Fruit fly (Drosophila melanogaster) whole organism, pupa: ENCODE data around the gene pinta.

Experiments used
- CG10348 ChIP-seq: fragments of 200-800 bp; sonication (Bioruptor generic); IDR thresholded peaks from 2 replicates; pipeline ENCODE4 v1.3.6; 2022; ENCODE audit warnings: missing biosample characterization, missing genetic modification characterization
- CG12605 ChIP-seq: fragments of 200-800 bp; sonication (Bioruptor generic); IDR thresholded peaks from 2 replicates; pipeline ENCODE4 v1.3.6; 2022; ENCODE audit warnings: missing biosample characterization, missing genetic modification characterization
- CG13204 ChIP-seq: fragments of 200-800 bp; sonication (Bioruptor generic); optimal IDR thresholded peaks from 2 replicates; lab custom pipeline; 2018; ENCODE audit warnings: missing biosample characterization, mild to moderate bottlenecking, missing genetic modification characterization, moderate library complexity
- CG14655 ChIP-seq: fragments of 200-800 bp; sonication (Bioruptor generic); optimal IDR thresholded peaks from 3 replicates; lab custom pipeline; 2017; ENCODE audit warnings: mild to moderate bottlenecking, missing biosample characterization, missing genetic modification reagents, missing genetic modification characterization
- CG15710 ChIP-seq: fragments of 200-800 bp; sonication (Bioruptor generic); optimal IDR thresholded peaks from 2 replicates; lab custom pipeline; 2018; ENCODE audit warnings: missing biosample characterization, mild to moderate bottlenecking, missing genetic modification characterization, moderate library complexity
- CG17806 ChIP-seq: fragments of 200-800 bp; sonication (Bioruptor generic); optimal IDR thresholded peaks from 2 replicates; lab custom pipeline; 2018; ENCODE audit warnings: missing biosample characterization, mild to moderate bottlenecking, missing genetic modification characterization, moderate library complexity
- CG32121 ChIP-seq: fragments of 200-800 bp; sonication (Bioruptor generic); IDR thresholded peaks from 2 replicates; pipeline ENCODE4 v1.3.6; 2022; ENCODE audit warnings: missing biosample characterization, missing genetic modification characterization
- CG34367 ChIP-seq: fragments of 200-800 bp; sonication (Bioruptor generic); optimal IDR thresholded peaks from 2 replicates; lab custom pipeline; 2018; ENCODE audit warnings: missing biosample characterization, mild to moderate bottlenecking, missing genetic modification characterization
- CG4496 ChIP-seq: fragments of 200-800 bp; sonication (Bioruptor generic); IDR thresholded peaks from 3 replicates; pipeline ENCODE4 v1.3.6; 2022; ENCODE audit warnings: missing biosample characterization, missing genetic modification characterization
- CG8159 ChIP-seq: fragments of 200-800 bp; sonication (Bioruptor generic); optimal IDR thresholded peaks from 3 replicates; lab custom pipeline; 2018; ENCODE audit warnings: missing biosample characterization, mild to moderate bottlenecking, missing genetic modification characterization, moderate library complexity
- CG8301 ChIP-seq: fragments of 200-800 bp; sonication (Bioruptor generic); optimal IDR thresholded peaks from 2 replicates; lab custom pipeline; 2018; ENCODE audit warnings: missing biosample characterization, mild to moderate bottlenecking, missing genetic modification characterization
- CG9948 ChIP-seq: fragments of 200-800 bp; sonication (Bioruptor generic); optimal IDR thresholded peaks from 2 replicates; lab custom pipeline; 2018; ENCODE audit warnings: missing biosample characterization, mild to moderate bottlenecking, missing genetic modification characterization, moderate library complexity
- D1 ChIP-seq: fragments of 200-800 bp; sonication (Bioruptor generic); optimal IDR thresholded peaks from 2 replicates; lab custom pipeline; 2018; ENCODE audit warnings: missing biosample characterization, mild to moderate bottlenecking, missing genetic modification characterization, moderate library complexity
- EcR ChIP-seq: fragments of 200-800 bp; sonication (Bioruptor generic); optimal IDR thresholded peaks from 3 replicates; lab custom pipeline; 2019; ENCODE audit warnings: missing biosample characterization, missing genetic modification characterization, mild to moderate bottlenecking, moderate library complexity, missing genetic modification reagents
- Ets98B ChIP-seq: fragments of 200-800 bp; sonication (Bioruptor generic); IDR thresholded peaks from 2 replicates; pipeline ENCODE4 v1.3.6; 2022; ENCODE audit warnings: missing biosample characterization, missing genetic modification characterization
- Pif1A ChIP-seq: fragments of 200-800 bp; sonication (Bioruptor generic); optimal IDR thresholded peaks from 3 replicates; lab custom pipeline; 2016; ENCODE audit warnings: missing biosample characterization, missing genetic modification characterization
- Pif1B ChIP-seq: fragments of 200-800 bp; sonication (Bioruptor generic); optimal IDR thresholded peaks from 3 replicates; lab custom pipeline; 2016; ENCODE audit warnings: missing biosample characterization, missing genetic modification characterization
- Snoo ChIP-seq: fragments of 200-800 bp; sonication (Bioruptor generic); optimal IDR thresholded peaks from 3 replicates; lab custom pipeline; 2017; ENCODE audit warnings: missing biosample characterization, mild to moderate bottlenecking, missing genetic modification characterization, inconsistent platforms
- fd96Ca ChIP-seq: fragments of 200-800 bp; sonication (Bioruptor generic); IDR thresholded peaks from 3 replicates; pipeline ENCODE4 v1.3.6; 2022; ENCODE audit warnings: missing biosample characterization, missing genetic modification characterization
- gl ChIP-seq: fragments of 200-800 bp; sonication (Bioruptor generic); optimal IDR thresholded peaks from 2 replicates; lab custom pipeline; 2018; ENCODE audit warnings: missing biosample characterization, mild to moderate bottlenecking, missing genetic modification characterization
- rn ChIP-seq: fragments of 200-800 bp; sonication (Bioruptor generic); IDR thresholded peaks from 2 replicates; pipeline ENCODE4 v1.3.6; 2022; ENCODE audit warnings: missing biosample characterization, missing genetic modification characterization

The pinta gene

dm6 chr3R:22394004-22394403, 30.7 kb downstream of the pinta start, which contains the start of gene CG13857:
Gene CG13857, minus strand, starts transcription at chr3R:22394104.
- no peak for TF ChIP-seq EcR (GFP tag; lab: Kevin White, UChicago)
- TF ChIP-seq CG4496 = no peak
- no peak for TF ChIP-seq Pif1A
- TF ChIP-seq fd96Ca (GFP tag; lab: Robert Waterston, UW) = no peak
- no peak for TF ChIP-seq CG10348
- TF ChIP-seq CG8159 (tag; lab: Kevin White, UChicago) = no peak
- no peak for TF ChIP-seq CG32121 (GFP tag; lab: Robert Waterston, UW)
- no peak for TF ChIP-seq CG13204 (GFP tag; lab: Kevin White, UChicago)
- TF ChIP-seq CG14655 = no peak
- no peak for TF ChIP-seq CG15710 (tag; lab: Kevin White, UChicago)
- TF ChIP-seq CG12605 (GFP tag; lab: Robert Waterston, UW) = no peak
- TF ChIP-seq CG34367 (tag; lab: Kevin White, UChicago) = no peak
- no peak for TF ChIP-seq CG9948
- no peak for TF ChIP-seq D1 (tag; lab: Kevin White, UChicago)
- no peak for TF ChIP-seq gl (tag; lab: Kevin White, UChicago)
- TF ChIP-seq, all 21 proteins: peak for 0

dm6 chr3R:22390109-22390508, 34.6 kb downstream of the pinta start:
- TF ChIP-seq Ets98B (GFP tag; lab: Robert Waterston, UW) (no peak), CG12605 (GFP tag; lab: Robert Waterston, UW) (no peak), Snoo (tag; lab: Kevin White, UChicago) (no peak), CG17806 (tag; lab: Kevin White, UChicago) (no peak), D1 (tag; lab: Kevin White, UChicago) (no peak), CG14655 (no peak), CG10348 (no peak), CG13204 (GFP tag; lab: Kevin White, UChicago) (no peak), fd96Ca (GFP tag; lab: Robert Waterston, UW) (no peak), CG32121 (GFP tag; lab: Robert Waterston, UW) (no peak), Pif1A (no peak), rn (no peak), CG8301 (tag; lab: Kevin White, UChicago) (no peak), CG15710 (tag; lab: Kevin White, UChicago) (no peak), CG4496 (no peak), CG34367 (tag; lab: Kevin White, UChicago) (no peak), CG8159 (tag; lab: Kevin White, UChicago) (no peak), CG9948 (no peak), gl (tag; lab: Kevin White, UChicago) (no peak), EcR (GFP tag; lab: Kevin White, UChicago) (no peak)

DNA sequence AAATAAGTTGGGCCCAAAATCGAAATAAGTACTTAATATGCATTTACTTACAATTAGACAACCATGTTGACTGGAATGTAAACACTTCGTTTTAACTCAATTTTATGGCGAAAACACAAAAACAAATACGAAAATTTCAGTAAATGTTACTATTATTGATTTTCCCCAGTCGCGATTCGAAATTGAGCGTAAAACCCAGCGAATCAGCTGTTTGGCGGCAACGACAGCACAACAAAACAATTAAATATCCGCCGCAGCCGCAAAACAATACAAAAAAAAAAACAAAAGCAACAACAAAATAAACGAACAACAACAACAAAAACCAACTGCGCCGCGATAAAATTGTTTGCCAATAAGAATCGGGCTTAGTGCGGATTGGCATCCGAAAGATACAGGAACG, 35.1 kb downstream of the pinta start, which contains the start of the genes CAH8 and CG7059:
CAH8 (minus strand) TSS at position 101 of the 400 bp plus-strand sequence.
CG7059 (plus strand) TSS at position 167 of the 400 bp plus-strand sequence.
- TF ChIP-seq CG14655 (no peak), CG12605 (GFP tag; lab: Robert Waterston, UW) (0 out of 2 replicates have a peak, but pooled peaks have one; percentile 11), fd96Ca (GFP tag; lab: Robert Waterston, UW) (no peak), Ets98B (GFP tag; lab: Robert Waterston, UW) (no peak), CG32121 (GFP tag; lab: Robert Waterston, UW) (no peak)

dm6 chr3R:22381735-22382134, 43.0 kb downstream of the pinta start, which contains the start of gene Gpdh3:
Gene Gpdh3, plus strand, starts transcription at chr3R:22382035.
- no peak for TF ChIP-seq CG32121 (GFP tag; lab: Robert Waterston, UW)

dm6 chr3R:22381077-22381476, 43.7 kb downstream of the pinta start, which contains the start of gene CG43342:
Gene CG43342, plus strand, starts transcription at chr3R:22381340.
- TF ChIP-seq Snoo (tag; lab: Kevin White, UChicago) (no peak), CG8159 (tag; lab: Kevin White, UChicago) (no peak), CG34367 (tag; lab: Kevin White, UChicago) (no peak), CG12605 (GFP tag; lab: Robert Waterston, UW) (no peak), CG32121 (GFP tag; lab: Robert Waterston, UW) (no peak), CG14655 (no peak), CG4496 (no peak), fd96Ca (GFP tag; lab: Robert Waterston, UW) (no peak), Pif1A (no peak), gl (tag; lab: Kevin White, UChicago) (no peak)
- TF ChIP-seq, all 21 proteins: peak for 0

- TF ChIP-seq Ets98B (GFP tag; lab: Robert Waterston, UW) (no peak), CG17806 (tag; lab: Kevin White, UChicago) (no peak), CG8159 (tag; lab: Kevin White, UChicago) (no peak), CG9948 (no peak), CG32121 (GFP tag; lab: Robert Waterston, UW) (no peak), CG8301 (tag; lab: Kevin White, UChicago) (no peak), CG15710 (tag; lab: Kevin White, UChicago) (no peak), EcR (GFP tag; lab: Kevin White, UChicago) (no peak), CG12605 (GFP tag; lab: Robert Waterston, UW) (no peak), Pif1A (no peak), CG13204 (GFP tag; lab: Kevin White, UChicago) (no peak), CG4496 (no peak), Pif1B (no peak), fd96Ca (GFP tag; lab: Robert Waterston, UW) (no peak), CG14655 (no peak), D1 (tag; lab: Kevin White, UChicago) (no peak)
- TF ChIP-seq, all 21 proteins: peak for 0
These were observed 44.8 kb downstream of the pinta start, which contains the start of gene CG34149 for dm6 chr3R:22379942-22380341. Gene CG34149, plus strand, starts transcription at chr3R:22380128.
